Worm (Caenorhabditis elegans) whole organism, early embryonic: ENCODE measurements around the gene ZK185.5.

Source experiments
- B0310.2 ChIP-seq: sonication (generic microtip); optimal IDR thresholded peaks from 2 replicates; lab custom pipeline; 2016; ENCODE audit warnings: mild to moderate bottlenecking, missing genetic modification characterization, missing compliant biosample characterization
- hmbx-1 ChIP-seq: sonication (generic microtip); optimal IDR thresholded peaks from 2 replicates; lab custom pipeline; 2016; ENCODE audit warnings: mild to moderate bottlenecking, missing genetic modification characterization, missing compliant biosample characterization
- hmg-4 ChIP-seq: fragments of 200-800 bp; sonication (Bioruptor generic); optimal IDR thresholded peaks from 2 replicates; lab custom pipeline; 2018; ENCODE audit warnings: mild to moderate bottlenecking, missing genetic modification characterization, missing compliant biosample characterization

ce11 chrIV:4567343-4567742, 21.6 kb upstream of the ZK185.5 start, which contains the start of gene F28E10.4:
- no peak for TF ChIP-seq hmbx-1 (tag; lab: Kevin White, UChicago)
- no peak for TF ChIP-seq B0310.2
- TF ChIP-seq hmg-4, result no peak
